Fruit fly (Drosophila melanogaster): ENCODE results near the gene Pdp1.

Pdp1 gene

dm6 chr3L:7808491-7809162 is 58.5 kb downstream of the Pdp1 start:
- TF ChIP-seq cic (GFP tag; optimal IDR thresholded peaks at IDR 0.05) (peak; percentile 38), tj (GFP tag; optimal IDR thresholded peaks at IDR 0.05) (peak; percentile 93), Mnt (GFP tag; optimal IDR thresholded peaks at IDR 0.05) (peak; percentile 23), CG7101 (tag; optimal IDR thresholded peaks at IDR 0.05) (no peak), CG5204 (GFP tag; optimal IDR thresholded peaks at IDR 0.05) (no peak), cnc (optimal IDR thresholded peaks at IDR 0.05) (peak; percentile 61 to 86), kay (GFP tag; ENCODE audit: borderline replicate concordance) (peak; percentile 80)

- TF ChIP-seq CG5204 (GFP tag; optimal IDR thresholded peaks at IDR 0.05), result no peak
- no peak for TF ChIP-seq Hr96 (GFP tag; optimal IDR thresholded peaks at IDR 0.05)
- TF ChIP-seq tj (GFP tag; optimal IDR thresholded peaks at IDR 0.05), result peak; percentile 54
- TF ChIP-seq cnc (optimal IDR thresholded peaks at IDR 0.05), result no peak
Measured at dm6 chr3L:7807552-7808402, 59.4 kb downstream of the Pdp1 start.

DNA sequence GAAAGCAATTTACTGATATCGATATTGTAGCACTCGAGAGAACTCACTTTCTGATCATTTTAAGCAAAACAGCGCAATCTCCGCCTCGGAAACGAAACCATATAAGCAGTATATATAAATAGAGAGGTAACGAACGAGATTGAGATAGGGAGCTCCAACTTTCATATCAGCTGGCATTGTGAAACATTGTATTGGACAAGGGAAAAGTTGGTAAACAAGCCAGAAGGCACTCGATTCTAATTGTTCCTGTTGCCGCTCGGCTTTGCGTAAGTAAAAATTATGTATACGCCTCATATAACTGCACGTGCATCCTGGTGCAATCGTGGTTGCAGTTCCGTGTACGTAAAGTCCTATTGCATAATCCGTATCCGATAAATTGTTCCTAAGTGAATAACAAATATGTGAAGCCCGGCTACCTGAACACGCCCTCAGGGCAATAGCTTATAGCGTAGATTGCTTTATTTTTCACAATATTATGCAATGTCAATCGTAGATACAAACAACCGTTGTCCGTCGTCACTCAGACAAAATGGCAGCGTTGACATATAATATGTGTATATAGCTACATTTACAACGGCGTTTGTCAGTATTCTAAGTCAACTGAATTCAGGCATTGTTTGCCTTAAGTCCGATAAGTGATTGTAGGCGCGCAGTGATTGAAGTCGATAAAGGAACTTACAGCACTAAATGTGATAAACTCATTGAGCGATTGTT is 60.5 kb downstream of the Pdp1 start:
- TF ChIP-seq CG1620 (GFP tag; optimal IDR thresholded peaks at IDR 0.05), result no peak
- TF ChIP-seq Crg-1 (GFP tag; optimal IDR thresholded peaks at IDR 0.05), result peak; percentile 1
- no peak for TF ChIP-seq CG7101 (tag; optimal IDR thresholded peaks at IDR 0.05)
- no peak for TF ChIP-seq cnc (optimal IDR thresholded peaks at IDR 0.05)
- TF ChIP-seq CG12768 (GFP tag; optimal IDR thresholded peaks at IDR 0.05), result peak; percentile 22
- TF ChIP-seq Hr96 (GFP tag; optimal IDR thresholded peaks at IDR 0.05), result no peak
- no peak for TF ChIP-seq kay (GFP tag; ENCODE audit: borderline replicate concordance)
- TF ChIP-seq CG11617 (GFP tag; optimal IDR thresholded peaks at IDR 0.05), result no peak
- no peak for TF ChIP-seq Mnt (GFP tag; optimal IDR thresholded peaks at IDR 0.05)
- peak; percentile 69 for TF ChIP-seq cic (GFP tag; optimal IDR thresholded peaks at IDR 0.05)
- TF ChIP-seq bab1 (GFP tag; optimal IDR thresholded peaks at IDR 0.05), result no peak
- no peak for TF ChIP-seq toe (GFP tag; optimal IDR thresholded peaks at IDR 0.05)
- TF ChIP-seq CG5204 (GFP tag; optimal IDR thresholded peaks at IDR 0.05), result no peak
- peak; percentile 85 for TF ChIP-seq ovo (GFP tag; optimal IDR thresholded peaks at IDR 0.05)
- peak; percentile 7 for TF ChIP-seq CG33017 (tag; optimal IDR thresholded peaks at IDR 0.05)
- peak; percentile 48 for TF ChIP-seq tj (GFP tag; optimal IDR thresholded peaks at IDR 0.05)

DNA sequence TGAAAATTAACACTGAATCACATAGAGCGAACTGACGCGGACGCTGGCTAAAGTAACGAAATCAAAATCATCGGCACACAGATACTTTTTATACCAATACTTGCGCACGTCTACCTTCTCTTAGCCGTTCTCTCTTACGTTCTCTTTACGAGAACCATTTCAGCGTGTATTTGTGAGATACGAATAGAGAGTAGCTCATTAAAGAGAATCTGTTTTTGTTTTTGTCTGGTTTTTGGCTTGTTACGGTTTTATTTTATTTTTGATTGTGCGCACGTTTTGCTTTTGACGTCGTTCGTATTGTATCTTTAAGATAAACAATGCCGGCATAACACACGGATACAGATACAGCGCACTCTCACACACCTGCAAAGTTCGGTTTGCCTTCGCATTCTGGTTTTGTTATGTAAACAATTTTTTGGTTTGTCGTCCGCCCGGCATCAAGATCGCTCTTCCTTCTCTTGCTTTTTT is 61.8 kb downstream of the Pdp1 start:
- TF ChIP-seq Mnt (GFP tag; optimal IDR thresholded peaks at IDR 0.05), result peak; percentile 71
- no peak for TF ChIP-seq CG12768 (GFP tag; optimal IDR thresholded peaks at IDR 0.05)
- TF ChIP-seq tj (GFP tag; optimal IDR thresholded peaks at IDR 0.05), result peak; percentile 47
- TF ChIP-seq CG7101 (tag; optimal IDR thresholded peaks at IDR 0.05), result no peak
- peak; percentile 92 for TF ChIP-seq kay (GFP tag; ENCODE audit: borderline replicate concordance)
- TF ChIP-seq cic (GFP tag; optimal IDR thresholded peaks at IDR 0.05), result peak; percentile 32

DNA sequence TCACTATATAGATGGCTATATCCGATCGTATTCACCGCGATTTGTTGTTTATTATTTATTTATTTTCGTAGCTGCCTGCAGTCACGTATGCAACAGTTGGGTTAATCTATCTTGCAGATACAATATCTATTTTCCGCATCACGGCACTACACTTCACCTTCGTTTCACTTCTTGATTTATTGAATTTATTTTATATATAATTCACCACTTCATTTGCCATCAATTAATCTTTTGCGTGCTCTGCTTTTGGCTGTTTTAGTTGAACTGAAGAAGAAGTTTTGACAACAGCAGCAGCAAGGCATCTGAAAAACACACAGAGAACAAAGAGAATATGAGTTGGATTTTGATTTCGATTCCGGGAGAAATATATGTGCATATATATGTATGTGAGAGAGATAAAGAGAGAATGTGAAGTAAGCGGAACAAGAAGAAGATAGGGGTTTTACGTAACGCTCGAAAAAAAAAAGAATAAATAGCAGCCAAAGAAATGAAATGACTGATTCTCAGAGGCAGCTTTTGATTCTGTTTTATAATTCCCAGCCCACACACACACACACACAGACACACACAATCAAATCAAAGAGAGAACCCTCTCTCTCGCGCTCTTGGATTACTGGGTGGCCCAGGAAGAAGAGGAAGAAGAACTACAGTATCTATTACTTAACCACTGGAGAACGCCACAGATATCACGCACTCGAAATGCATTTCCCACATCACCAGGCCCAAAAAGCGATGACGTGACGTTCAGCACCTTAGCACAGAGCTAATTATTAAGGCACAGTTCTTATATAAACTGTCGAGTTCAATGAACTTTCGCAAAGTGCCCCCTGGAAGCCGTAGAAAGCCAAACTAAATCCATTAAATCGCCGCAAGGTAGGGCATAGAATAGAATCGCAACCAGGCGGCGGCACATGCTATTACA is 62.5 kb downstream of the Pdp1 start:
- TF ChIP-seq tj (GFP tag; optimal IDR thresholded peaks at IDR 0.05) (peak; percentile 18), kay (GFP tag; ENCODE audit: borderline replicate concordance) (peak; percentile 73), CG7101 (tag; optimal IDR thresholded peaks at IDR 0.05) (no peak), Mnt (GFP tag; optimal IDR thresholded peaks at IDR 0.05) (no peak), CG14711 (tag; optimal IDR thresholded peaks at IDR 0.05) (no peak), CG33017 (tag; optimal IDR thresholded peaks at IDR 0.05) (no peak), ovo (GFP tag; optimal IDR thresholded peaks at IDR 0.05) (no peak), Hr96 (GFP tag; optimal IDR thresholded peaks at IDR 0.05) (no peak)

DNA sequence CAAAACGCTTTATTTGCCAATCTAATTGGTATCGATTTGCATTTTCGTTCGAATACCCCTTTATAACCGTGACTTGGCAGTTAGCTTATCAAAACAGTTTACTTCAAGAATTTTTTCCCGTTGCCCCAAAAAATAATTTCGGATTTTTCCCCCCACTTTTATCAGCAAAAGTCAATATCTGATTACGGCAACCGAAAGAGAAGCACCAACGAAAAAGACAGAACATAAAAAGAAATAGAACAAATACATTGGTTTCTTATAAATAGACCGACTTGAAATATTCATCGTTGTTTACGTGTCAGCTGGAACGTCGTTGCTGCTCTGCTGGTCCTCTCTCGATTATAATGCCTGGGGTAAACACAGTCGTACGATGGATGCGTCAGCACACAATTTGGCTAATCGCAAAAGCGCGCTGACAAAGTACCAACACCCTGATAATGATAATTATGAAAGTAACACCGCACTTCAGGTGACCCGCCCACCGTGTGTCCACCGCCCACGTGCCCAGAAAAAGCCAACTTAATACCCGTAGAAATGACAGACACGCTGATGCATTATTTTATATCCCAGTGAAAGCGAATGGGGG is 65.8 kb downstream of the Pdp1 start:
- TF ChIP-seq cic (GFP tag; optimal IDR thresholded peaks at IDR 0.05) (peak; percentile 51), toe (GFP tag; optimal IDR thresholded peaks at IDR 0.05) (no peak), kay (GFP tag; ENCODE audit: borderline replicate concordance) (peak; percentile 58)

Data from whole organism, adult.